Fruit fly (Drosophila melanogaster) whole organism, embryonic: ENCODE measurements around the gene Ror.

ENCODE experiments used
- Atf3 ChIP-seq: fragments of 200-800 bp; sonication (Bioruptor generic); optimal IDR thresholded peaks from 3 replicates; lab custom pipeline; 2016; ENCODE audit warnings: missing biosample characterization, missing genetic modification characterization
- CG11398 ChIP-seq: fragments of 200-800 bp; sonication (Bioruptor generic); optimal IDR thresholded peaks from 2 replicates; lab custom pipeline; 2016; ENCODE audit warnings: missing biosample characterization, missing genetic modification characterization
- CG16813 ChIP-seq: fragments of 200-800 bp; sonication (Bioruptor generic); IDR thresholded peaks from 3 replicates; pipeline ENCODE4 v1.3.6; 2022; ENCODE audit warnings: missing biosample characterization, missing genetic modification characterization; ENCODE audit not compliant: partially characterized antibody
- CG17829 ChIP-seq: fragments of 200-800 bp; optimal IDR thresholded peaks from 2 replicates; lab custom pipeline; 2019; ENCODE audit warnings: missing biosample characterization, mild to moderate bottlenecking, missing genetic modification characterization, moderate library complexity
- CG34422 ChIP-seq: fragments of 200-800 bp; sonication (Bioruptor generic); IDR thresholded peaks from 3 replicates; pipeline ENCODE4 v1.3.6; 2022; ENCODE audit warnings: missing biosample characterization, missing genetic modification characterization
- Opbp ChIP-seq: fragments of 200-800 bp; sonication (Bioruptor generic); IDR thresholded peaks from 3 replicates; pipeline ENCODE4 v1.3.6; 2022; ENCODE audit warnings: missing biosample characterization, missing genetic modification characterization; ENCODE audit not compliant: partially characterized antibody
- Pdp1 ChIP-seq, 2 experiments: fragments of 200-800 bp; sonication (Bioruptor generic); optimal IDR thresholded peaks; 3 replicates each; lab custom pipeline; 2016; ENCODE audit warnings: missing biosample characterization in 2 of 2, missing genetic modification characterization in 2 of 2, mild to moderate bottlenecking in 1 of 2, moderate library complexity in 1 of 2
- fd96Cb ChIP-seq: fragments of 200-800 bp; sonication (Bioruptor generic); optimal IDR thresholded peaks from 2 replicates; lab custom pipeline; 2018; ENCODE audit warnings: missing biosample characterization, mild to moderate bottlenecking, missing genetic modification characterization, moderate library complexity
- ftz-f1 ChIP-seq: fragments of 200-800 bp; sonication (Bioruptor generic); optimal IDR thresholded peaks from 2 replicates; lab custom pipeline; 2016; ENCODE audit warnings: missing biosample characterization, missing genetic modification characterization
- insv ChIP-seq, 2 experiments: fragments of 200-800 bp; sonication (Bioruptor generic); optimal IDR thresholded peaks; 3 replicates each; lab custom pipeline; 2016 to 2018; ENCODE audit warnings: missing biosample characterization in 2 of 2, missing genetic modification characterization in 2 of 2
- ro ChIP-seq: fragments of 200-800 bp; sonication (Bioruptor generic); IDR thresholded peaks from 2 replicates; pipeline ENCODE4 v1.3.6; 2022; ENCODE audit warnings: missing biosample characterization, missing genetic modification characterization
- tx ChIP-seq: fragments of 200-800 bp; sonication (Bioruptor generic); optimal IDR thresholded peaks from 2 replicates; lab custom pipeline; 2016; ENCODE audit warnings: missing biosample characterization, missing genetic modification characterization
- zen ChIP-seq: fragments of 200-800 bp; sonication (Bioruptor generic); optimal IDR thresholded peaks from 3 replicates; lab custom pipeline; 2018; ENCODE audit warnings: missing biosample characterization, mild to moderate bottlenecking, missing genetic modification characterization, moderate library complexity

- TF ChIP-seq CG17829, result peak; percentile 31
- TF ChIP-seq Atf3 (GFP tag; lab: Kevin White, UChicago), result no peak
- peak; percentile 34; the same call in 1 of the 3 replicates for TF ChIP-seq CG34422 (GFP tag; lab: Robert Waterston, UW)
- TF ChIP-seq tx (GFP tag; lab: Kevin White, UChicago), result no peak
- TF ChIP-seq zen (tag; lab: Kevin White, UChicago), result peak; percentile 70
- TF ChIP-seq ftz-f1 (GFP tag; lab: Kevin White, UChicago), result no peak
- peak in 1 of 2 experiments; percentile 58 for TF ChIP-seq insv (GFP tag; optimal IDR thresholded peaks at IDR 0.05; lab: Kevin White, UChicago)
- peak; percentile 9 to 40 for TF ChIP-seq Pdp1 (GFP tag; optimal IDR thresholded peaks at IDR 0.05; lab: Kevin White, UChicago)
- TF ChIP-seq CG11398 (GFP tag; lab: Kevin White, UChicago), result no peak
- peak; percentile 1 for TF ChIP-seq fd96Cb
- TF ChIP-seq Opbp (GFP tag; lab: Robert Waterston, UW), result peak; percentile 77; the same call in 2 of the 3 replicates
- TF ChIP-seq ro (GFP tag; lab: Robert Waterston, UW), result no peak
- peak; percentile 71; the same call in 2 of the 3 replicates for TF ChIP-seq CG16813 (GFP tag; lab: Robert Waterston, UW)
Observed at dm6 chr2L:10220501-10221386, 30.9 kb upstream of the Ror start, which contains the start of the genes Npc1a and Prosalpha6.
